Fruit fly (Drosophila melanogaster): ENCODE results near the gene CG3191.
A peak's percentile ranks its signal among the peaks of the same experiment; 100 is the strongest.

CG3191 gene

DNA sequence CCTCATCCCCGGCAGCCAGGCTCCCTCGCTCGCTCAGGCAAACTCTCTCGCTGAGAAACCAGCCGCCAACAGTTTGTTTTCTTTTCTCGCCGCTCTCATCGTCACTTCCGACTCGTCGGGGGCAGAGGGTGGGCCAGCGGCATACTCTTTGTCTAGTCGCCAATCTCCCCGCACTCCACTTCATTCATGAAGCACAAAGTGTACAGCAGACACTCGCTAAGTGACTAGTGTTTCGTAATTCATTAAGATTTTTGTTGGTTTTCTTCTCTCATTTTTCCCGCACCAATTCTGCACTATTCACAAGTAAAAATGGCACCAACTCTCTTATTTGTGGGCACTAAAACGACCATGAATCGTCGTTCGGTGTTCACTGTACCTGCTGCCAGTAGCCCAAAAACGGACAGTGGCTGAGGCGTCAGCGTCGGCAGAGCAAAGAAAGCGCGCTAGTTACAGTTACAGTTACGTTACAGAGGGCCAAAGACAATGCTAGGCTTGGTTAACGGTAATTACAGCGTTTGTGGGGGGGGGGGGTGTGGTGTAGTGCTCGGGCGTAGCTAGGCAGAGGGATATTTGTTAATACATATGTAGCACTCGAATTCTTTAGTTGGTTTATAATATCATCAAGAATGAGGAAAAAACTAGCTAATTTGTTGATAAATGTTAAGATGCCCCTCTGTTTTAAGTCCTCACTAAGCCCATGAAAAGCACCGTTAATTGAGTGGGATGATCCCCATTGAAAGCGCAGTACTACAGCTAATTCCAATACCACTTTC is 45.8 kb upstream of the CG3191 start:
- TF ChIP-seq CG32121 (GFP tag; IDR thresholded peaks at IDR 0.05) (peak; percentile 96), fd96Ca (GFP tag; IDR thresholded peaks at IDR 0.05) (peak; percentile 98), CG8159 (tag; optimal IDR thresholded peaks at IDR 0.05) (peak; percentile 90), CG12605 (GFP tag; IDR thresholded peaks at IDR 0.05) (peak; percentile 94), D1 (tag; optimal IDR thresholded peaks at IDR 0.05) (peak; percentile 42), EcR (GFP tag; optimal IDR thresholded peaks at IDR 0.05) (peak; percentile 53), CG13204 (GFP tag; optimal IDR thresholded peaks at IDR 0.05) (peak; percentile 86), CG34367 (tag; optimal IDR thresholded peaks at IDR 0.05) (peak; percentile 90), CG17806 (tag; optimal IDR thresholded peaks at IDR 0.05) (peak; percentile 88), CG9948 (tag; optimal IDR thresholded peaks at IDR 0.05) (peak; percentile 89), rn (GFP tag; IDR thresholded peaks at IDR 0.05) (peak; percentile 89), Ets98B (GFP tag; IDR thresholded peaks at IDR 0.05) (peak; percentile 98), CG14655 (GFP tag; optimal IDR thresholded peaks at IDR 0.05) (peak; percentile 94), Snoo (tag; optimal IDR thresholded peaks at IDR 0.05) (peak; percentile 89), Pif1A (GFP tag; optimal IDR thresholded peaks at IDR 0.05) (peak; percentile 96), CG15710 (tag; optimal IDR thresholded peaks at IDR 0.05) (peak; percentile 93), Pif1B (GFP tag; optimal IDR thresholded peaks at IDR 0.05) (peak; percentile 94), gl (tag; optimal IDR thresholded peaks at IDR 0.05) (peak; percentile 71), CG8301 (tag; optimal IDR thresholded peaks at IDR 0.05) (peak; percentile 93), CG10348 (GFP tag; IDR thresholded peaks at IDR 0.05) (peak; percentile 86), CG4496 (GFP tag; IDR thresholded peaks at IDR 0.05) (peak; percentile 98)

dm6 chrX:2296230-2297044 is 44.6 kb upstream of the CG3191 start:
- TF ChIP-seq rn (GFP tag; IDR thresholded peaks at IDR 0.05) (peak; percentile 60; the same call in 1 of the 2 replicates), gl (tag; optimal IDR thresholded peaks at IDR 0.05) (peak; percentile 76), CG8301 (tag; optimal IDR thresholded peaks at IDR 0.05) (peak; percentile 92), Snoo (tag; optimal IDR thresholded peaks at IDR 0.05) (peak; percentile 94), CG34367 (tag; optimal IDR thresholded peaks at IDR 0.05) (peak; percentile 90), CG14655 (GFP tag; optimal IDR thresholded peaks at IDR 0.05) (peak; percentile 96), Pif1A (GFP tag; optimal IDR thresholded peaks at IDR 0.05) (peak; percentile 91), fd96Ca (GFP tag; IDR thresholded peaks at IDR 0.05) (peak; percentile 79), CG12605 (GFP tag; IDR thresholded peaks at IDR 0.05) (no peak), CG10348 (GFP tag; IDR thresholded peaks at IDR 0.05) (peak; percentile 61; the same call in 1 of the 2 replicates), Ets98B (GFP tag; IDR thresholded peaks at IDR 0.05) (no peak; the same call in 1 of the 2 replicates), CG17806 (tag; optimal IDR thresholded peaks at IDR 0.05) (peak; percentile 82), CG15710 (tag; optimal IDR thresholded peaks at IDR 0.05) (peak; percentile 92), CG32121 (GFP tag; IDR thresholded peaks at IDR 0.05) (peak; percentile 79), CG8159 (tag; optimal IDR thresholded peaks at IDR 0.05) (peak; percentile 95), CG4496 (GFP tag; IDR thresholded peaks at IDR 0.05) (peak; percentile 86), EcR (GFP tag; optimal IDR thresholded peaks at IDR 0.05) (peak; percentile 95), CG13204 (GFP tag; optimal IDR thresholded peaks at IDR 0.05) (peak; percentile 65), Pif1B (GFP tag; optimal IDR thresholded peaks at IDR 0.05) (peak; percentile 88), D1 (tag; optimal IDR thresholded peaks at IDR 0.05) (peak; percentile 88), CG9948 (tag; optimal IDR thresholded peaks at IDR 0.05) (peak; percentile 92)

DNA sequence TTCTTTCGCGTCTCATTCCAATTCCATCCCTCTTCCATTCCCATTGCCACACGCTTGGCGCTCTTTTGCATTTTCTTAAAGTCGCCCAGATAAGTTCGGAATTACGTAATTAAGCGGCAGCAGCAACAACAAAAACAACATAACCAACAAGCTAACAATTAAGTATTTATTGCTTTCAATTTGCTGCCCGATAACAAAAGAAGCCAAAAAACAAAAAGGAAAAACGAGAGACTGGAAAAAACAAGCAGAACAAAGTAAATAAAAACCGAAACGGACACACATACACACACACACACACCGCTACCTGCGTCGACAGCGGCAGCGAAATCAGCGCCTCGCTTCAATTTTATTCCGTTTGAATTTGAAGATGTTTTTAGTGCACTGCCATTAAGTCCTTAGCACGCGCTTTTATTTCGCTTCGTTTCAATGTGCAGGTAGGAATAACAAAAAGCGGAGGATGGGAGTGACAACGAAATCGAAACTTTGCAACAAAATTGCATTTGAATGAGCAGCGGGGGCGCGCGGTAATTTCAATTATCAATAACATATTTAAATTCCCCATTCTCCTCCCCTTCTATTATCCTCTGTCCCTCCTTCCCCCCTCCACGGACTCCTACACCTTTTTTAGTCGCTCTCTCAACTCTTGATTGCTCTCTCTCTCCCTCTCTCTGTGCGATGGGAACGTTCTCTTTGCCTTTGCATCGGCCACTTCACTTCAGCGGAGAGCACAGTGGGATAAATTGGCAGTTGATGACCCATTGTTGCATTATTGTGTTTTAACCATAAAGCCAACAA is 43.8 kb upstream of the CG3191 start, which contains the start of gene Raf:
Gene Raf (plus strand): TSS at position 32 of the 795 bp plus-strand sequence.
- TF ChIP-seq Ets98B (GFP tag; IDR thresholded peaks at IDR 0.05) (0 out of 2 replicates have a peak, but pooled peaks have one; percentile 54), CG12605 (GFP tag; IDR thresholded peaks at IDR 0.05) (peak; percentile 42; the same call in 1 of the 2 replicates), Pif1B (GFP tag; optimal IDR thresholded peaks at IDR 0.05) (no peak)

DNA sequence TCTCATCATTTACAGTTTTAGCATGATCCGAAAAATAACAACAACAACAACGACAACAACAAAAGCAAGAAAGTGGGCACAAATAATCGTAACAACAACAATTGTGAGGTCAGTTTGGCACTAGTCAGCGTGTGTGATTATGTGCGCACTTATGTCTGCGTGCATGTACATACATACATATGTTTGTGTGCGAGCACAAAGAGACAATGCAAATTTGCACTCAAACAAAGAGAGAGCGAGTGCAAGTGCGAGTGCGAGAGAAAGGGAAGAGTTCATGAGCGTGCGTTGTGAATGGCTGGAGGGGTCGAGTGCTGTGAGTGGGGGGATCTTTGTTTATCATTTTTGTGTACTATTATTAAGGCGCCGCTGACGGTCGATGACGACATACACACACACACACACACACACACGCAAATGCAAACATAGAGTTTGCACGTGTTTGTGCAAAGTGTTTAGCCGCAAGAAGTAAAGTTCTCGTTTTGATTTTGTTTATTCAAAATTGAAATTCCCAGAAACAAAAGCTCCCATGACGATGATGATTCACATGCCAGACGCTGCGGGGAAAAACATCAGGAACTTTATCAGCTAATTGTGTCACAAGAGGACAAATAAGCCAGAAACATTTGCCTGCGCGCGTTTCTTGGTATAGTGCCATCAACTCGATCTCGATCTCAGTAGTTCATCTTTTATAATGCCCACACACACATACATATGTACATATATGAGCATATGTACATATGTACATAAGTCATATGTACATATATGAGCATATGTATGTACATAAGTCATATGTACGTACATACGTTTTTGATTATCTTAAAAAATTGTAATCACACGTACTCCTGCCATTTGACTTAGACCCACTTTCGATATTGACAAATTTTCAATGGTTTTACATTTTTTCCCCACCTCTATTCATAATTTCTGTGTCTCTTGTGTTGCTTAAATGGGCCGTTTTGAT is 43.0 kb upstream of the CG3191 start:
- TF ChIP-seq CG14655 (GFP tag; optimal IDR thresholded peaks at IDR 0.05): peak; percentile 47
- no peak for TF ChIP-seq CG13204 (GFP tag; optimal IDR thresholded peaks at IDR 0.05)
- peak; percentile 91 for TF ChIP-seq EcR (GFP tag; optimal IDR thresholded peaks at IDR 0.05)
- 0 out of 2 replicates have a peak, but pooled peaks have one; percentile 38 for TF ChIP-seq CG12605 (GFP tag; IDR thresholded peaks at IDR 0.05)
- TF ChIP-seq Ets98B (GFP tag; IDR thresholded peaks at IDR 0.05): peak; percentile 77
- TF ChIP-seq CG4496 (GFP tag; IDR thresholded peaks at IDR 0.05): peak; percentile 81
- peak; percentile 73 for TF ChIP-seq Pif1A (GFP tag; optimal IDR thresholded peaks at IDR 0.05)
- no peak for TF ChIP-seq CG10348 (GFP tag; IDR thresholded peaks at IDR 0.05)
- peak; percentile 65; the same call in 1 of the 3 replicates for TF ChIP-seq fd96Ca (GFP tag; IDR thresholded peaks at IDR 0.05)
- peak; percentile 26 for TF ChIP-seq CG17806 (tag; optimal IDR thresholded peaks at IDR 0.05)
- TF ChIP-seq CG9948 (tag; optimal IDR thresholded peaks at IDR 0.05): peak; percentile 36
- no peak for TF ChIP-seq D1 (tag; optimal IDR thresholded peaks at IDR 0.05)
- TF ChIP-seq Pif1B (GFP tag; optimal IDR thresholded peaks at IDR 0.05): peak; percentile 65
- peak; percentile 6 for TF ChIP-seq CG15710 (tag; optimal IDR thresholded peaks at IDR 0.05)
- TF ChIP-seq CG34367 (tag; optimal IDR thresholded peaks at IDR 0.05): peak; percentile 34
- TF ChIP-seq CG8159 (tag; optimal IDR thresholded peaks at IDR 0.05): peak; percentile 21
- TF ChIP-seq CG32121 (GFP tag; IDR thresholded peaks at IDR 0.05): peak; percentile 68
- peak; percentile 30 for TF ChIP-seq CG8301 (tag; optimal IDR thresholded peaks at IDR 0.05)
- peak; percentile 73 for TF ChIP-seq Snoo (tag; optimal IDR thresholded peaks at IDR 0.05)
- TF ChIP-seq gl (tag; optimal IDR thresholded peaks at IDR 0.05): peak; percentile 28
- TF ChIP-seq rn (GFP tag; IDR thresholded peaks at IDR 0.05): 0 out of 2 replicates have a peak, but pooled peaks have one; percentile 23
